Worm (Caenorhabditis elegans) whole organism, L3 larva: ENCODE measurements around the gene F32H5.3.

Experiments used
- R02D3.7 ChIP-seq: fragments of 150-350 bp; optimal IDR thresholded peaks from 2 replicates; lab custom pipeline; 2014; ENCODE audit warnings: missing biosample characterization, missing genetic modification characterization
- aly-2 ChIP-seq: fragments of 150-350 bp; optimal IDR thresholded peaks from 2 replicates; lab custom pipeline; 2014; ENCODE audit warnings: missing biosample characterization, missing genetic modification characterization
- daf-12 ChIP-seq: fragments of 150-350 bp; optimal IDR thresholded peaks from 2 replicates; lab custom pipeline; 2014; ENCODE audit warnings: missing biosample characterization, missing genetic modification reagents, missing genetic modification characterization
- fkh-10 ChIP-seq: sonication (generic microtip); optimal IDR thresholded peaks from 2 replicates; lab custom pipeline; 2017; ENCODE audit warnings: missing biosample characterization, missing genetic modification reagents, missing genetic modification characterization
- jun-1 ChIP-seq: fragments of 150-350 bp; optimal IDR thresholded peaks from 2 replicates; lab custom pipeline; 2014; ENCODE audit warnings: missing biosample characterization, missing genetic modification reagents, missing genetic modification characterization
- lin-15B ChIP-seq: fragments of 150-350 bp; optimal IDR thresholded peaks from 2 replicates; lab custom pipeline; 2014; ENCODE audit warnings: missing biosample characterization, missing genetic modification characterization
- lin-39 ChIP-seq: fragments of 150-350 bp; optimal IDR thresholded peaks from 2 replicates; lab custom pipeline; 2018; ENCODE audit warnings: missing biosample characterization, missing genetic modification reagents, missing genetic modification characterization
- mdl-1 ChIP-seq: fragments of 150-350 bp; optimal IDR thresholded peaks from 2 replicates; lab custom pipeline; 2014; ENCODE audit warnings: missing biosample characterization, missing genetic modification characterization
- nhr-11 ChIP-seq: fragments of 150-350 bp; optimal IDR thresholded peaks from 2 replicates; lab custom pipeline; 2014; ENCODE audit warnings: missing biosample characterization, missing genetic modification characterization
- skn-1 ChIP-seq: fragments of 150-350 bp; optimal IDR thresholded peaks from 2 replicates; lab custom pipeline; 2014; ENCODE audit warnings: missing biosample characterization, missing genetic modification characterization
- unc-62 ChIP-seq: fragments of 150-350 bp; sonication (generic microtip); optimal IDR thresholded peaks from 4 replicates; lab custom pipeline; 2014; ENCODE audit warnings: missing biosample characterization, missing genetic modification reagents, missing genetic modification characterization

ce11 chrV:13333386-13334180 is 25.6 kb upstream of the F32H5.3 start, which contains the start of gene nhr-168:
- TF ChIP-seq unc-62 (GFP tag; lab: Kevin White, UChicago) (no peak), fkh-10 (GFP tag; lab: Kevin White, UChicago) (no peak), nhr-11 (no peak), R02D3.7 (no peak), daf-12 (tag; lab: Kevin White, UChicago) (no peak), aly-2 (tag; lab: Kevin White, UChicago) (no peak), lin-39 (tag; lab: Kevin White, UChicago) (no peak), skn-1 (tag; lab: Kevin White, UChicago) (no peak), mdl-1 (no peak), jun-1 (tag; lab: Kevin White, UChicago) (peak; percentile 34), lin-15B (tag; lab: Kevin White, UChicago) (no peak)
